Fruit fly (Drosophila melanogaster) whole organism: ENCODE results near the gene CG14687.

Source experiments
- CG8478 ChIP-seq: fragments of >200 bp; optimal IDR thresholded peaks from 2 replicates; lab custom pipeline; 2018; ENCODE audit warnings: inconsistent platforms
- psq ChIP-seq: fragments of >200 bp; optimal IDR thresholded peaks from 2 replicates; lab custom pipeline; 2017

- no peak for TF ChIP-seq psq (lab: Kevin White, UChicago)
- no peak for TF ChIP-seq CG8478 (lab: Kevin White, UChicago)
These were observed 42.2 kb downstream of the CG14687 start for dm6 chr3R:10834893-10835292.
